Fruit fly (Drosophila melanogaster) whole organism, embryonic: ENCODE data around the gene CNPYb.

Experiments
- Aef1 ChIP-seq: fragments of 200-800 bp; sonication (Bioruptor generic); IDR thresholded peaks from 3 replicates; pipeline ENCODE4 v1.3.6; 2022; ENCODE audit warnings: missing biosample characterization, missing genetic modification characterization
- Awh ChIP-seq: fragments of 200-800 bp; sonication (Bioruptor generic); IDR thresholded peaks from 2 replicates; pipeline ENCODE4, ENCODE4 v1.3.6; 2022; ENCODE audit warnings: missing biosample characterization, missing genetic modification characterization
- CG1024 ChIP-seq: fragments of 200-800 bp; sonication (Bioruptor generic); IDR thresholded peaks from 2 replicates; pipeline ENCODE4 v1.3.6; 2022; ENCODE audit warnings: missing biosample characterization, missing genetic modification characterization
- CG10959 ChIP-seq: fragments of 200-800 bp; sonication (Bioruptor generic); IDR thresholded peaks from 2 replicates; pipeline ENCODE4 v1.3.6; 2022; ENCODE audit warnings: missing biosample characterization, missing genetic modification characterization
- CG15601 ChIP-seq: fragments of 200-800 bp; sonication (Bioruptor generic); optimal IDR thresholded peaks from 3 replicates; lab custom pipeline; 2019; ENCODE audit warnings: missing biosample characterization, mild to moderate bottlenecking, missing genetic modification characterization, moderate library complexity
- CG1647 ChIP-seq: fragments of 200-800 bp; sonication (Bioruptor generic); optimal IDR thresholded peaks from 3 replicates; lab custom pipeline; 2016; ENCODE audit warnings: missing biosample characterization, missing genetic modification characterization
- CG18619 ChIP-seq: fragments of 200-800 bp; sonication (Bioruptor generic); optimal IDR thresholded peaks from 3 replicates; lab custom pipeline; 2017; ENCODE audit warnings: missing biosample characterization, mild to moderate bottlenecking, missing genetic modification characterization
- CG2116 ChIP-seq: fragments of 200-800 bp; sonication (Bioruptor generic); optimal IDR thresholded peaks from 3 replicates; lab custom pipeline; 2018; ENCODE audit warnings: missing biosample characterization, mild to moderate bottlenecking, missing genetic modification characterization
- CG32772 ChIP-seq: fragments of 200-800 bp; sonication (Bioruptor generic); IDR thresholded peaks from 2 replicates; pipeline ENCODE4 v1.3.6; 2022; ENCODE audit warnings: missing biosample characterization, missing genetic modification characterization
- CG4730 ChIP-seq: fragments of 200-800 bp; sonication (Bioruptor generic); IDR thresholded peaks from 2 replicates; pipeline ENCODE4 v1.3.6; 2022; ENCODE audit warnings: missing biosample characterization, missing genetic modification characterization
- CG6689 ChIP-seq: fragments of 200-800 bp; sonication (Bioruptor generic); IDR thresholded peaks from 2 replicates; pipeline ENCODE4 v1.3.6; 2022; ENCODE audit warnings: missing biosample characterization, missing genetic modification characterization
- CG8765 ChIP-seq: fragments of 200-800 bp; sonication (Bioruptor generic); IDR thresholded peaks from 2 replicates; pipeline ENCODE4 v1.3.6; 2022; ENCODE audit warnings: missing biosample characterization, missing genetic modification characterization
- CG8924 ChIP-seq: fragments of 200-800 bp; optimal IDR thresholded peaks from 3 replicates; lab custom pipeline; 2019; ENCODE audit warnings: missing biosample characterization, mild to moderate bottlenecking, missing genetic modification characterization, moderate library complexity
- CG9876 ChIP-seq: fragments of 200-800 bp; sonication (Bioruptor generic); optimal IDR thresholded peaks from 2 replicates; lab custom pipeline; 2016; ENCODE audit warnings: missing biosample characterization, missing genetic modification characterization
- CrebB ChIP-seq: fragments of 200-800 bp; sonication (Bioruptor generic); optimal IDR thresholded peaks from 3 replicates; lab custom pipeline; 2018; ENCODE audit warnings: missing biosample characterization, mild to moderate bottlenecking, missing genetic modification characterization
- Dip3 ChIP-seq: fragments of 200-800 bp; sonication (Bioruptor generic); optimal IDR thresholded peaks from 3 replicates; lab custom pipeline; 2016; ENCODE audit warnings: missing biosample characterization, missing genetic modification characterization
- Doc3 ChIP-seq: fragments of 200-800 bp; sonication (Bioruptor generic); IDR thresholded peaks from 3 replicates; pipeline ENCODE4 v1.3.6; 2022; ENCODE audit warnings: missing biosample characterization, missing genetic modification characterization; ENCODE audit not compliant: partially characterized antibody
- Fer2 ChIP-seq: fragments of 200-800 bp; sonication (Bioruptor generic); optimal IDR thresholded peaks from 2 replicates; lab custom pipeline; 2018; ENCODE audit warnings: missing biosample characterization, mild to moderate bottlenecking, missing genetic modification characterization, moderate library complexity
- H15 ChIP-seq: fragments of 200-800 bp; sonication (Bioruptor generic); IDR thresholded peaks from 3 replicates; pipeline ENCODE4 v1.3.6; 2022; ENCODE audit warnings: missing biosample characterization, missing genetic modification characterization
- H2.0 ChIP-seq: fragments of 200-800 bp; sonication (Bioruptor generic); IDR thresholded peaks from 2 replicates; pipeline ENCODE4 v1.3.6; 2022; ENCODE audit warnings: missing biosample characterization, missing genetic modification characterization
- HHEX ChIP-seq: fragments of 200-800 bp; sonication (Bioruptor generic); optimal IDR thresholded peaks from 3 replicates; lab custom pipeline; 2017; ENCODE audit warnings: missing biosample characterization, mild to moderate bottlenecking, missing genetic modification characterization, missing genetic modification reagents
- Hand ChIP-seq: fragments of 200-800 bp; sonication (Bioruptor generic); optimal IDR thresholded peaks from 2 replicates; lab custom pipeline; 2017; ENCODE audit warnings: mild to moderate bottlenecking, missing biosample characterization, missing genetic modification reagents, missing genetic modification characterization
- HmgD ChIP-seq: fragments of 200-800 bp; sonication (Bioruptor generic); optimal IDR thresholded peaks from 3 replicates; lab custom pipeline; 2016; ENCODE audit warnings: missing biosample characterization, missing genetic modification characterization
- Hr39 ChIP-seq: fragments of >200 bp; optimal IDR thresholded peaks from 2 replicates; lab custom pipeline; 2017
- Lim3 ChIP-seq: fragments of 200-800 bp; sonication (Bioruptor generic); IDR thresholded peaks from 2 replicates; pipeline ENCODE4 v1.3.6; 2022; ENCODE audit warnings: missing biosample characterization, missing genetic modification characterization
- NC2β ChIP-seq: fragments of 200-800 bp; sonication (Bioruptor generic); optimal IDR thresholded peaks from 2 replicates; lab custom pipeline; 2016; ENCODE audit warnings: missing biosample characterization, missing genetic modification characterization
- NFAT ChIP-seq: fragments of 200-800 bp; sonication (Bioruptor generic); IDR thresholded peaks from 2 replicates; pipeline ENCODE4 v1.3.6; 2022; ENCODE audit warnings: missing biosample characterization, missing genetic modification characterization
- NK7.1 ChIP-seq: fragments of 200-800 bp; sonication (Bioruptor generic); optimal IDR thresholded peaks from 3 replicates; lab custom pipeline; 2016; ENCODE audit warnings: missing biosample characterization, missing genetic modification characterization
- PHDP ChIP-seq: fragments of 200-800 bp; sonication (Bioruptor generic); optimal IDR thresholded peaks from 3 replicates; lab custom pipeline; 2018; ENCODE audit warnings: missing biosample characterization, mild to moderate bottlenecking, missing genetic modification characterization, moderate library complexity
- Sox102F ChIP-seq: fragments of 200-800 bp; sonication (Bioruptor generic); optimal IDR thresholded peaks from 2 replicates; lab custom pipeline; 2018; ENCODE audit warnings: missing biosample characterization, mild to moderate bottlenecking, missing genetic modification characterization, moderate library complexity
- Xrp1 ChIP-seq: fragments of 200-800 bp; sonication (Bioruptor generic); IDR thresholded peaks from 2 replicates; pipeline ENCODE4 v1.3.6; 2022; ENCODE audit warnings: missing biosample characterization, missing genetic modification characterization
- ash1 ChIP-seq: fragments of 200-800 bp; sonication (Bioruptor generic); optimal IDR thresholded peaks from 2 replicates; lab custom pipeline; 2018; ENCODE audit warnings: missing biosample characterization, mild to moderate bottlenecking, missing genetic modification characterization
- az2 ChIP-seq: fragments of 200-800 bp; sonication (Bioruptor generic); optimal IDR thresholded peaks from 3 replicates; lab custom pipeline; 2016; ENCODE audit warnings: missing biosample characterization, missing genetic modification characterization
- br ChIP-seq: fragments of >200 bp; optimal IDR thresholded peaks from 2 replicates; lab custom pipeline; 2017
- bsh ChIP-seq, 2 experiments: fragments of 200-800 bp; sonication (Bioruptor generic); optimal IDR thresholded peaks; 2 replicates each; lab custom pipeline; 2017 to 2018; ENCODE audit warnings: mild to moderate bottlenecking in 2 of 2, missing biosample characterization in 2 of 2, missing genetic modification characterization in 2 of 2, moderate library complexity in 1 of 2
- caup ChIP-seq: fragments of 200-800 bp; sonication (Bioruptor generic); optimal IDR thresholded peaks from 3 replicates; lab custom pipeline; 2017; ENCODE audit warnings: missing biosample characterization, mild to moderate bottlenecking, missing genetic modification characterization, moderate library complexity; ENCODE audit not compliant: severe bottlenecking
- danr ChIP-seq: fragments of 200-800 bp; sonication (Bioruptor generic); IDR thresholded peaks from 2 replicates; pipeline ENCODE4 v1.3.6; 2022; ENCODE audit warnings: missing biosample characterization, missing genetic modification characterization
- emc ChIP-seq: fragments of 200-800 bp; sonication (Bioruptor generic); optimal IDR thresholded peaks from 2 replicates; lab custom pipeline; 2016; ENCODE audit warnings: missing biosample characterization, missing genetic modification characterization
- eve ChIP-seq, 2 experiments: fragments of >200 bp; optimal IDR thresholded peaks; 2 replicates each; lab custom pipeline; 2017; ENCODE audit warnings: missing biosample characterization in 2 of 2, missing genetic modification characterization in 2 of 2
- fd3F ChIP-seq: fragments of 200-800 bp; sonication (Bioruptor generic); optimal IDR thresholded peaks from 2 replicates; lab custom pipeline; 2018; ENCODE audit warnings: missing biosample characterization, mild to moderate bottlenecking, missing genetic modification characterization, moderate library complexity
- fd64A ChIP-seq: fragments of 200-800 bp; sonication (Bioruptor generic); optimal IDR thresholded peaks from 3 replicates; lab custom pipeline; 2018; ENCODE audit warnings: missing biosample characterization, mild to moderate bottlenecking, missing genetic modification characterization
- fd96Cb ChIP-seq: fragments of 200-800 bp; sonication (Bioruptor generic); optimal IDR thresholded peaks from 2 replicates; lab custom pipeline; 2018; ENCODE audit warnings: missing biosample characterization, mild to moderate bottlenecking, missing genetic modification characterization, moderate library complexity
- gce ChIP-seq: fragments of 200-800 bp; sonication (Bioruptor generic); IDR thresholded peaks from 3 replicates; pipeline ENCODE4 v1.3.6; 2022; ENCODE audit warnings: missing biosample characterization, missing genetic modification characterization
- inv ChIP-seq: fragments of 200-800 bp; sonication (Bioruptor generic); IDR thresholded peaks from 2 replicates; pipeline ENCODE4 v1.3.6; 2022; ENCODE audit warnings: missing biosample characterization, missing genetic modification characterization; ENCODE audit not compliant: partially characterized antibody
- jing ChIP-seq: fragments of 200-800 bp; sonication (Bioruptor generic); optimal IDR thresholded peaks from 2 replicates; lab custom pipeline; 2018; ENCODE audit warnings: missing biosample characterization, mild to moderate bottlenecking, missing genetic modification characterization
- lbe ChIP-seq: fragments of 200-800 bp; sonication (Bioruptor generic); optimal IDR thresholded peaks from 2 replicates; lab custom pipeline; 2016; ENCODE audit warnings: missing biosample characterization, mild to moderate bottlenecking, missing genetic modification characterization
- lov ChIP-seq, 2 experiments: fragments of 200-800 bp in 1 of 2; fragments of >200 bp in 1 of 2; sonication (Bioruptor generic) in 1 of 2; IDR thresholded peaks in 1 of 2; optimal IDR thresholded peaks in 1 of 2; 2 replicates in 1 of 2; 3 replicates in 1 of 2; pipeline versions ENCODE4 v1.3.6 to Lab custom; 2017 to 2022; ENCODE audit warnings: missing biosample characterization in 1 of 2, missing genetic modification characterization in 1 of 2
- peb ChIP-seq: fragments of 200-800 bp; sonication (Bioruptor generic); IDR thresholded peaks from 2 replicates; pipeline ENCODE4 v1.3.6; 2022; ENCODE audit warnings: missing biosample characterization, missing genetic modification characterization
- phol ChIP-seq: fragments of 200-800 bp; sonication (Bioruptor generic); optimal IDR thresholded peaks from 3 replicates; lab custom pipeline; 2018; ENCODE audit warnings: missing biosample characterization, mild to moderate bottlenecking, missing genetic modification characterization, moderate library complexity
- ro ChIP-seq: fragments of 200-800 bp; sonication (Bioruptor generic); IDR thresholded peaks from 2 replicates; pipeline ENCODE4 v1.3.6; 2022; ENCODE audit warnings: missing biosample characterization, missing genetic modification characterization
- sens ChIP-seq: fragments of 200-800 bp; sonication (Bioruptor generic); peaks from one replicate; lab custom pipeline; 2016; ENCODE audit warnings: missing biosample characterization, missing genetic modification characterization
- stc ChIP-seq: fragments of 200-800 bp; sonication (Bioruptor generic); IDR thresholded peaks from 2 replicates; pipeline ENCODE4 v1.3.6; 2022; ENCODE audit warnings: missing biosample characterization, missing genetic modification characterization
- z ChIP-seq: fragments of 200-800 bp; sonication (Bioruptor generic); IDR thresholded peaks from 3 replicates; pipeline ENCODE4 v1.3.6; 2022; ENCODE audit warnings: missing biosample characterization, missing genetic modification characterization

Gene CNPYb

DNA sequence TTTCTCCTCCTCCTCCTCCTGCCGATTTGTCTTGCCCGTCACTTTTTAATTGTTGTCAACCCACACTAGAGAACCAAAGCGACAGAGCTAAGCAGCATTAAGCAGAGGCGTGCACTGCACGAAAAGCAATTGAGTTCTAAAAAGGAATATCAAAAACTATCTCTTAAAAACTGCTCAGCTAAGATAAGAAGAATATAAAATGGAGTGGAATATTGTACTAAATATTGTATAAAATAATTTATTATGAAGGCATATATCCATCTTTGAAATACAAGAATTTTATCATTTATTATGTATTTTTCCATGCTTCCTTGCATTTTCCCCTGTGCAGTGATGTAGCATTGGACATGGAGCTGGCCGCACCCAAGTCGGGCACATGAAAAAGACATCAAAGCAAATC, 41.0 kb downstream of the CNPYb start (continued):
- TF ChIP-seq CG8924 (tag; lab: Kevin White, UChicago) (no peak), br (lab: Kevin White, UChicago) (no peak), NFAT (GFP tag; lab: Robert Waterston, UW) (no peak), CG8765 (no peak), CG1647 (GFP tag; lab: Kevin White, UChicago) (no peak), eve (GFP tag; optimal IDR thresholded peaks at IDR 0.05; lab: Kevin White, UChicago) (no peak), CG6689 (GFP tag; lab: Robert Waterston, UW) (0 out of 2 replicates have a peak, but pooled peaks have one; percentile 24), CG15601 (tag; lab: Kevin White, UChicago) (no peak), gce (GFP tag; lab: Robert Waterston, UW) (no peak), Doc3 (GFP tag; lab: Robert Waterston, UW) (no peak), danr (GFP tag; lab: Robert Waterston, UW) (no peak), Sox102F (GFP tag; lab: Kevin White, UChicago) (no peak), Hand (GFP tag; lab: Kevin White, UChicago) (no peak), ro (no peak), CrebB (no peak), Aef1 (GFP tag; lab: Robert Waterston, UW) (no peak), fd96Cb (tag; lab: Kevin White, UChicago) (no peak), ash1 (GFP tag; lab: Kevin White, UChicago) (no peak), HmgD (GFP tag; lab: Kevin White, UChicago) (no peak), fd3F (GFP tag; lab: Kevin White, UChicago) (no peak), emc (GFP tag; lab: Kevin White, UChicago) (no peak), z (GFP tag; lab: Robert Waterston, UW) (no peak), CG10959 (no peak), jing (GFP tag; lab: Kevin White, UChicago) (no peak), CG1024 (GFP tag; lab: Robert Waterston, UW) (no peak), lbe (GFP tag; lab: Kevin White, UChicago) (no peak), CG32772 (GFP tag; lab: Robert Waterston, UW) (no peak), HHEX (GFP tag; lab: Kevin White, UChicago) (no peak), H2.0 (GFP tag; lab: Robert Waterston, UW) (no peak), Xrp1 (GFP tag; lab: Robert Waterston, UW) (peak; percentile 48), NC2β (GFP tag; lab: Kevin White, UChicago) (no peak), Fer2 (tag; lab: Kevin White, UChicago) (no peak), peb (GFP tag; lab: Robert Waterston, UW) (no peak), lov (optimal IDR thresholded peaks at IDR 0.05; lab: Kevin White, UChicago) (no peak), lov (GFP tag; IDR thresholded peaks at IDR 0.05; lab: Robert Waterston, UW) (no peak), inv (GFP tag; lab: Robert Waterston, UW) (no peak), Lim3 (GFP tag; lab: Robert Waterston, UW) (no peak), Awh (GFP tag; lab: Robert Waterston, UW) (no peak), caup (GFP tag; lab: Kevin White, UChicago) (no peak), fd64A (no peak), CG4730 (GFP tag; lab: Robert Waterston, UW) (no peak), sens (GFP tag; lab: Kevin White, UChicago) (peak; percentile 45), phol (peak; percentile 3), az2 (GFP tag; lab: Kevin White, UChicago) (no peak), H15 (GFP tag; lab: Robert Waterston, UW) (no peak), CG18619 (GFP tag; lab: Kevin White, UChicago) (no peak), CG9876 (no peak), PHDP (no peak), stc (GFP tag; lab: Robert Waterston, UW) (no peak), Dip3 (GFP tag; lab: Kevin White, UChicago) (no peak), bsh (GFP tag; optimal IDR thresholded peaks at IDR 0.05; lab: Kevin White, UChicago) (peak; percentile 14 to 20), Hr39 (lab: Kevin White, UChicago) (no peak), CG2116 (no peak), NK7.1 (GFP tag; lab: Kevin White, UChicago) (no peak)
